Worm (Caenorhabditis elegans): ENCODE measurements around the gene algn-14.

Gene algn-14

ce11 chrIV:3755355-3755754 is 47.9 kb downstream of the algn-14 start, which contains the start of gene Y37E11AR.7:
TSS of gene Y37E11AR.7 (minus strand) at chrIV:3755455.
- TF ChIP-seq cog-1 (tag; optimal IDR thresholded peaks at IDR 0.05): no peak
- no peak for TF ChIP-seq tab-1 (GFP tag; IDR thresholded peaks at IDR 0.05)
- no peak for TF ChIP-seq ztf-23 (GFP tag; IDR thresholded peaks at IDR 0.05)
- TF ChIP-seq ref-1 (GFP tag; conservative IDR thresholded peaks at IDR 0.05): no peak
- no peak for TF ChIP-seq ztf-29 (GFP tag; IDR thresholded peaks at IDR 0.05)
- no peak for TF ChIP-seq flt-1 (GFP tag; IDR thresholded peaks at IDR 0.05)
- TF ChIP-seq klf-2 (GFP tag; conservative IDR thresholded peaks at IDR 0.05): no peak
- TF ChIP-seq T22C8.4 (GFP tag; IDR thresholded peaks at IDR 0.05): no peak
- no peak for TF ChIP-seq med-1 (GFP tag; optimal IDR thresholded peaks at IDR 0.05; ENCODE audit: insufficient read depth)

DNA sequence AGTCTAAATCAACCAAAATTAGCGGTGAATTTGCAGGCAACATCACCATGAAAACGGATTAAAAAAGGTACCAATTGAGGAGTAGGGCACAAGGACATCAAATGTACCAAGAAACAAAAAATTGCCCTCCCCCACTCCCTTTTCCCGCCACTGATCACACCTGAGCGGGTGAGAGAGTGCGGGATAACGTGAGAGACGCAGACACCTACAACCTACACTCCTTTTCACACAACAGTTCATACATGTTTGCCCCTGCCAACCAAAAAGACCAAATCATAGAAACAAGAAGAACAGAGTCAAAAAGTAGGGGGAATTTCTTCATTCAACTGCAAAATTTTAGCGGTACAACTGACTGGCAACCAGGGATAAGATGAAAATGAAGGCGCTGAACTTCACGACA is 51.0 kb downstream of the algn-14 start:
- TF ChIP-seq cog-1 (tag; optimal IDR thresholded peaks at IDR 0.05): no peak
- no peak for TF ChIP-seq flt-1 (GFP tag; IDR thresholded peaks at IDR 0.05)
- no peak for TF ChIP-seq ztf-23 (GFP tag; IDR thresholded peaks at IDR 0.05)
- no peak for TF ChIP-seq med-1 (GFP tag; optimal IDR thresholded peaks at IDR 0.05; ENCODE audit: insufficient read depth)
- TF ChIP-seq klf-2 (GFP tag; conservative IDR thresholded peaks at IDR 0.05): no peak
- TF ChIP-seq tab-1 (GFP tag; IDR thresholded peaks at IDR 0.05): no peak
- TF ChIP-seq ref-1 (GFP tag; conservative IDR thresholded peaks at IDR 0.05): no peak
- no peak for TF ChIP-seq T22C8.4 (GFP tag; IDR thresholded peaks at IDR 0.05)
- TF ChIP-seq ztf-29 (GFP tag; IDR thresholded peaks at IDR 0.05): no peak

DNA sequence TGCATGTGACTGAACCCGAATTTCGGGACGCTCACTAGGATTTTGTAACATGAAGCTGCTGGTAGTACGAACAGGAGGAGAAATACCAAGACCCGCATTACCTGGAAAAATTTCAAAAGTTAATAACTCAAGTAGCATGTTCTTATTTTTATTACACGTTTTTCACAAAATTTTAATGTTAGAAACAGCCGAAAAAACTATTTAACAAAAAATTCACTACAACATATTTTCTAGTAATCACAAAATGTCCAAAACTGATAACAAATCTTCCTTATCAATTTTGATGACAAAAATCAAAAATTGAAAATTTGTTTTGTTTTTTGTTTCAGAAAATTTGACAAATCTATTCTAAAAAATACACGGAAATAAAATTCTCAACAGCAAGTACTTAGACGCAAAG is 52.2 kb downstream of the algn-14 start, which contains the start of gene ugt-45:
Gene ugt-45, minus strand, starts transcription at position 101 of the 400 bp plus-strand sequence.
- TF ChIP-seq ztf-23 (GFP tag; IDR thresholded peaks at IDR 0.05) (no peak), flt-1 (GFP tag; IDR thresholded peaks at IDR 0.05) (no peak), klf-2 (GFP tag; conservative IDR thresholded peaks at IDR 0.05) (no peak), ref-1 (GFP tag; conservative IDR thresholded peaks at IDR 0.05) (no peak), T22C8.4 (GFP tag; IDR thresholded peaks at IDR 0.05) (no peak), tab-1 (GFP tag; IDR thresholded peaks at IDR 0.05) (no peak)
